Worm (Caenorhabditis elegans) whole organism, L1 larva: ENCODE measurements around the gene T06C12.14.

Experiments used
- C16A3.4 ChIP-seq: fragments of 150-350 bp; optimal IDR thresholded peaks from 2 replicates; lab custom pipeline; 2014; ENCODE audit warnings: missing biosample characterization, missing genetic modification characterization
- aha-1 ChIP-seq: fragments of 150-350 bp; optimal IDR thresholded peaks from 2 replicates; lab custom pipeline; 2014; ENCODE audit warnings: missing biosample characterization, missing genetic modification characterization
- alr-1 ChIP-seq: fragments of 200-800 bp; sonication (Bioruptor generic); optimal IDR thresholded peaks from 2 replicates; lab custom pipeline; 2018; ENCODE audit warnings: borderline replicate concordance, mild to moderate bottlenecking, missing genetic modification characterization, missing compliant biosample characterization
- aly-2 ChIP-seq: fragments of 150-350 bp; optimal IDR thresholded peaks from 2 replicates; lab custom pipeline; 2014; ENCODE audit warnings: missing biosample characterization, missing genetic modification characterization
- blmp-1 ChIP-seq: fragments of 150-350 bp; optimal IDR thresholded peaks from 2 replicates; lab custom pipeline; 2014; ENCODE audit warnings: missing biosample characterization, missing genetic modification characterization
- ceh-63 ChIP-seq: fragments of 200-800 bp; sonication (Bioruptor generic); optimal IDR thresholded peaks from 2 replicates; lab custom pipeline; 2018; ENCODE audit warnings: mild to moderate bottlenecking, missing genetic modification characterization, missing compliant biosample characterization
- ceh-8 ChIP-seq: fragments of 200-800 bp; sonication (Bioruptor generic); optimal IDR thresholded peaks from 2 replicates; lab custom pipeline; 2018; ENCODE audit warnings: mild to moderate bottlenecking, missing genetic modification characterization, moderate library complexity, missing compliant biosample characterization
- ceh-82 ChIP-seq, 3 experiments: fragments of 150-350 bp in 1 of 3; sonication (generic microtip) in 2 of 3; optimal IDR thresholded peaks; 2 replicates each; lab custom pipeline; 2014 to 2017; ENCODE audit warnings: missing biosample characterization in 3 of 3, missing genetic modification characterization in 3 of 3
- dsc-1 ChIP-seq: sonication (generic microtip); optimal IDR thresholded peaks from 2 replicates; lab custom pipeline; 2016; ENCODE audit warnings: mild to moderate bottlenecking, missing genetic modification characterization, missing compliant biosample characterization
- efl-1 ChIP-seq, 4 experiments: fragments of 150-350 bp; optimal IDR thresholded peaks in 3 of 4; peaks in 1 of 4; 1 replicate in 1 of 4; 2 replicates in 3 of 4; lab custom pipeline; 2014; ENCODE audit warnings: missing biosample characterization in 2 of 4, missing genetic modification characterization in 2 of 4, missing genetic modification reagents in 2 of 4
- egl-27 ChIP-seq, 2 experiments: fragments of 150-350 bp in 1 of 2; sonication (generic microtip); optimal IDR thresholded peaks; 3 replicates each; lab custom pipeline; 2017 to 2018; ENCODE audit warnings: missing biosample characterization in 2 of 2, missing genetic modification characterization in 2 of 2, missing genetic modification reagents in 2 of 2
- elt-2 ChIP-seq: sonication (generic microtip); optimal IDR thresholded peaks from 2 replicates; lab custom pipeline; 2016; ENCODE audit warnings: missing genetic modification characterization, mild to moderate bottlenecking, inconsistent platforms, missing compliant biosample characterization, missing genetic modification reagents
- elt-3 ChIP-seq, 6 experiments: fragments of 150-350 bp in 1 of 6; sonication (generic microtip); optimal IDR thresholded peaks; 2 replicates each; lab custom pipeline; 2017 to 2018; ENCODE audit warnings: missing biosample characterization in 6 of 6, missing genetic modification characterization in 6 of 6, inconsistent platforms in 1 of 6
- fkh-4 ChIP-seq: sonication (generic microtip); optimal IDR thresholded peaks from 2 replicates; lab custom pipeline; 2016; ENCODE audit warnings: missing compliant biosample characterization, missing genetic modification characterization, borderline replicate concordance
- fos-1 ChIP-seq: fragments of 150-350 bp; optimal IDR thresholded peaks from 2 replicates; lab custom pipeline; 2014; ENCODE audit warnings: missing biosample characterization, missing genetic modification characterization
- grh-1 ChIP-seq: fragments of 200-800 bp; sonication (Bioruptor generic); IDR thresholded peaks from 2 replicates; pipeline ENCODE4 v1.3.6; 2022; ENCODE audit warnings: missing genetic modification reagents, missing genetic modification characterization, missing compliant biosample characterization
- hlh-4 ChIP-seq: sonication (generic microtip); optimal IDR thresholded peaks from 2 replicates; lab custom pipeline; 2016; ENCODE audit warnings: mild to moderate bottlenecking, missing genetic modification characterization, missing compliant biosample characterization
- isw-1 ChIP-seq: fragments of 200-800 bp; sonication (Bioruptor generic); IDR thresholded peaks from 2 replicates; pipeline ENCODE4 v1.3.6; 2022; ENCODE audit warnings: missing genetic modification characterization, missing compliant biosample characterization
- lin-35 ChIP-seq, 2 experiments: fragments of 150-350 bp; optimal IDR thresholded peaks; 2 replicates each; lab custom pipeline; 2014; ENCODE audit warnings: missing biosample characterization in 2 of 2, missing genetic modification characterization in 2 of 2, missing genetic modification reagents in 2 of 2
- lin-39 ChIP-seq: fragments of 150-350 bp; optimal IDR thresholded peaks from 2 replicates; lab custom pipeline; 2014; ENCODE audit warnings: missing biosample characterization, missing genetic modification reagents, missing genetic modification characterization
- lir-3 ChIP-seq: sonication (generic microtip); optimal IDR thresholded peaks from 2 replicates; lab custom pipeline; 2016; ENCODE audit warnings: mild to moderate bottlenecking, missing genetic modification characterization, moderate library complexity, missing compliant biosample characterization; ENCODE audit not compliant: poor library complexity
- lsy-2 ChIP-seq, 2 experiments: fragments of 150-350 bp; optimal IDR thresholded peaks; 2 replicates each; lab custom pipeline; 2014; ENCODE audit warnings: missing biosample characterization in 2 of 2, missing genetic modification characterization in 2 of 2
- mep-1 ChIP-seq: fragments of 150-350 bp; optimal IDR thresholded peaks from 2 replicates; lab custom pipeline; 2014; ENCODE audit warnings: missing biosample characterization, missing genetic modification characterization
- nhr-11 ChIP-seq: fragments of 150-350 bp; optimal IDR thresholded peaks from 2 replicates; lab custom pipeline; 2014; ENCODE audit warnings: missing biosample characterization, missing genetic modification characterization
- nhr-12 ChIP-seq: sonication (generic microtip); optimal IDR thresholded peaks from 2 replicates; lab custom pipeline; 2017; ENCODE audit warnings: missing biosample characterization, missing genetic modification characterization
- nhr-19 ChIP-seq: fragments of 200-800 bp; sonication (Bioruptor generic); conservative IDR thresholded peaks from 2 replicates; pipeline ENCODE4 v1.3.6; 2022; ENCODE audit warnings: missing genetic modification characterization, missing compliant biosample characterization
- nhr-20 ChIP-seq: sonication (generic microtip); optimal IDR thresholded peaks from 2 replicates; lab custom pipeline; 2016; ENCODE audit warnings: mild to moderate bottlenecking, missing genetic modification characterization, missing compliant biosample characterization
- nhr-237 ChIP-seq: fragments of 150-350 bp; optimal IDR thresholded peaks from 2 replicates; lab custom pipeline; 2014; ENCODE audit warnings: missing biosample characterization, missing genetic modification characterization
- nhr-47 ChIP-seq: sonication (generic microtip); optimal IDR thresholded peaks from 2 replicates; lab custom pipeline; 2016; ENCODE audit warnings: mild to moderate bottlenecking, missing genetic modification characterization, moderate library complexity, missing compliant biosample characterization
- nhr-71 ChIP-seq: sonication (generic microtip); optimal IDR thresholded peaks from 2 replicates; lab custom pipeline; 2016; ENCODE audit warnings: mild to moderate bottlenecking, missing genetic modification characterization, moderate library complexity, missing compliant biosample characterization
- nhr-77 ChIP-seq: fragments of 150-350 bp; optimal IDR thresholded peaks from 2 replicates; lab custom pipeline; 2014; ENCODE audit warnings: missing biosample characterization, missing genetic modification characterization
- nhr-84 ChIP-seq: sonication (generic microtip); optimal IDR thresholded peaks from 2 replicates; lab custom pipeline; 2017; ENCODE audit warnings: missing biosample characterization, missing genetic modification characterization
- nhr-85 ChIP-seq: sonication (generic microtip); peaks from one replicate; lab custom pipeline; 2016; ENCODE audit warnings: missing genetic modification characterization, inconsistent platforms, missing compliant biosample characterization
- nhr-90 ChIP-seq: sonication (generic microtip); optimal IDR thresholded peaks from 2 replicates; lab custom pipeline; 2016; ENCODE audit warnings: mild to moderate bottlenecking, missing genetic modification characterization, missing compliant biosample characterization; ENCODE audit not compliant: poor library complexity
- pqm-1 ChIP-seq: sonication (generic microtip); optimal IDR thresholded peaks from 3 replicates; lab custom pipeline; 2017; ENCODE audit warnings: missing biosample characterization, missing genetic modification characterization
- rnt-1 ChIP-seq: sonication (generic microtip); optimal IDR thresholded peaks from 2 replicates; lab custom pipeline; 2016; ENCODE audit warnings: mild to moderate bottlenecking, missing genetic modification characterization, moderate library complexity, missing compliant biosample characterization
- skn-1 ChIP-seq: fragments of 150-350 bp; optimal IDR thresholded peaks from 2 replicates; lab custom pipeline; 2014; ENCODE audit warnings: missing biosample characterization, missing genetic modification characterization
- snpc-4 ChIP-seq: fragments of 150-350 bp; optimal IDR thresholded peaks from 2 replicates; lab custom pipeline; 2014; ENCODE audit warnings: missing biosample characterization, missing genetic modification characterization
- snu-23 ChIP-seq: sonication (generic microtip); optimal IDR thresholded peaks from 2 replicates; lab custom pipeline; 2016; ENCODE audit warnings: missing genetic modification characterization, missing compliant biosample characterization
- sox-4 ChIP-seq: sonication (generic microtip); optimal IDR thresholded peaks from 2 replicates; lab custom pipeline; 2016; ENCODE audit warnings: missing genetic modification characterization, missing compliant biosample characterization
- tbx-2 ChIP-seq: sonication (generic microtip); optimal IDR thresholded peaks from 2 replicates; lab custom pipeline; 2016; ENCODE audit warnings: missing genetic modification characterization, missing compliant biosample characterization
- tlp-1 ChIP-seq: fragments of 150-350 bp; optimal IDR thresholded peaks from 2 replicates; lab custom pipeline; 2014; ENCODE audit warnings: missing biosample characterization, missing genetic modification characterization
- unc-130 ChIP-seq: fragments of 150-350 bp; optimal IDR thresholded peaks from 2 replicates; lab custom pipeline; 2017; ENCODE audit warnings: missing biosample characterization, missing genetic modification characterization, inconsistent platforms
- unc-98 ChIP-seq: fragments of 200-800 bp; sonication (Bioruptor generic); IDR thresholded peaks from 2 replicates; pipeline ENCODE4 v1.3.6; 2022; ENCODE audit warnings: missing genetic modification characterization, missing compliant biosample characterization
- zag-1 ChIP-seq: fragments of 150-350 bp; optimal IDR thresholded peaks from 2 replicates; lab custom pipeline; 2014; ENCODE audit warnings: missing biosample characterization, missing genetic modification characterization
- zip-4 ChIP-seq: fragments of 200-800 bp; sonication (Bioruptor generic); optimal IDR thresholded peaks from 2 replicates; lab custom pipeline; 2018; ENCODE audit warnings: mild to moderate bottlenecking, missing genetic modification characterization, moderate library complexity, missing compliant biosample characterization
- ztf-4 ChIP-seq: fragments of 150-350 bp; optimal IDR thresholded peaks from 2 replicates; lab custom pipeline; 2014; ENCODE audit warnings: missing biosample characterization, missing genetic modification characterization

The T06C12.14 gene

ce11 chrV:15879508-15879907 lies 20.3 kb upstream of the T06C12.14 start, which contains the start of gene nhr-84:
nhr-84 (minus strand) TSS chrV:15879608.
- TF ChIP-seq isw-1 (no peak), ceh-63 (no peak), nhr-47 (tag; lab: Kevin White, UChicago) (no peak), grh-1 (GFP tag; lab: Robert Waterston, UW) (no peak), hlh-4 (tag; lab: Kevin White, UChicago) (no peak), unc-98 (no peak), pqm-1 (no peak), mep-1 (no peak)
- TF ChIP-seq, all 84 proteins: peak for 0

DNA sequence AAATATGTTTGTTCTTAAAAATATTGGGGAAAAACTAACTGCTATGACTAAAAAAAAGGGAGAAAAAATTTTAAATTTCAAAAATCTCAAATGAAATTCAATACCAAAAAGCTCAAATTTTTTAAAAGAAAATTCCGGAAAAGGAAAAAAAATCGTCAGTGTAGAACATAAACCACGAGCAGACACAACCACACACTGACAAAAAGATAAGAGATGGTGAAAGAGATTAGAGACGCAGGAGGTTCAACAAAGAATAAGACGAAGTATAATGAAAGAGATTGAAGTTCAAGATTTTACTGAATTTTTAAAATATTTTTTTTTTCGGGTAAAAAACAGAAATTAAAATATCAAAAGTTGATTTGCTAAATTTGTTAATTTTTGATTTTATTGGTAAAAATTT lies 19.8 kb upstream of the T06C12.14 start:
- TF ChIP-seq mep-1 (no peak), elt-2 (tag; lab: Kevin White, UChicago) (peak; percentile 39), lin-35 (GFP tag; optimal IDR thresholded peaks at IDR 0.05; lab: Kevin White, UChicago) (peak in 1 of 2 experiments; percentile 9)

DNA sequence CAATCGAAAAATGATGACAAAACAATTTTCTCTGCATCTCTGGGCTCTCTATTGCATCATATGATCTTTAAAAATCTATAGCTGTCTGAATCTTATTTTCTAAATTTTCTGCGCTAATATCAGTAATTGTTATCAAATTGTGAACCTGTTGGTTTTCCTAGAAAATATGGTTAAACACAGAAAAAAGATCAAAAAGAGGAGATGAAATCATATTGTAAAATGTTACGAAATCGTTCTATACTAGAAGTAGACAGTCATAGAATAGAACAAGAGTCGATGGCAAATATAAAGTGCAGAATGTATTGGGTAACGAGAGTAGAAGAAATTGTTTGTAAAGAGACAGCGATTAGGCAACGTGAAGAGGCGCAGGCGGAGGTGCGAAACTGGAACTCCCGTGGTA lies 19.1 kb upstream of the T06C12.14 start:
- TF ChIP-seq nhr-71 (tag; lab: Kevin White, UChicago) (peak; percentile 66), nhr-237 (tag; lab: Kevin White, UChicago) (peak; percentile 71), rnt-1 (peak; percentile 4), nhr-20 (peak; percentile 70), blmp-1 (tag; lab: Kevin White, UChicago) (peak; percentile 31), nhr-85 (tag; lab: Kevin White, UChicago) (peak; percentile 87), nhr-11 (tag; lab: Kevin White, UChicago) (peak; percentile 53), lin-35 (GFP tag; optimal IDR thresholded peaks at IDR 0.05; lab: Kevin White, UChicago) (peak in 1 of 2 experiments; percentile 30), aly-2 (no peak), tbx-2 (tag; lab: Kevin White, UChicago) (peak; percentile 41), unc-130 (tag; lab: Kevin White, UChicago) (no peak), ceh-82 (tag; optimal IDR thresholded peaks at IDR 0.05; lab: Kevin White, UChicago) (peak in 2 of 3 experiments; percentile 30 to 49), ztf-4 (tag; lab: Kevin White, UChicago) (no peak), zag-1 (no peak), elt-3 (tag; optimal IDR thresholded peaks at IDR 0.05; lab: Kevin White, UChicago) (peak in 2 of 6 experiments; percentile 59 to 83), alr-1 (no peak), isw-1 (no peak), nhr-84 (tag; lab: Kevin White, UChicago) (no peak), lin-39 (no peak), nhr-77 (tag; lab: Kevin White, UChicago) (peak; percentile 11), efl-1 (optimal IDR thresholded peaks at IDR 0.05; lab: Kevin White, UChicago) (peak; percentile 10 to 40), efl-1 (GFP tag; optimal IDR thresholded peaks at IDR 0.05 in 1 of 2; lab: Kevin White, UChicago) (no peak), nhr-19 (GFP tag; lab: Robert Waterston, UW) (peak; percentile 43), hlh-4 (tag; lab: Kevin White, UChicago) (no peak), C16A3.4 (tag; lab: Kevin White, UChicago) (peak; percentile 54), elt-2 (tag; lab: Kevin White, UChicago) (peak; percentile 58), ceh-8 (GFP tag; lab: Kevin White, UChicago) (no peak), fkh-4 (tag; lab: Kevin White, UChicago) (no peak), sox-4 (tag; lab: Kevin White, UChicago) (no peak), mep-1 (peak; percentile 46), skn-1 (tag; lab: Kevin White, UChicago) (peak; percentile 100), snpc-4 (no peak), unc-98 (no peak), snu-23 (peak; percentile 37), aha-1 (tag; lab: Kevin White, UChicago) (no peak), lsy-2 (tag; optimal IDR thresholded peaks at IDR 0.05; lab: Kevin White, UChicago) (peak; percentile 15 to 81), nhr-12 (no peak), fos-1 (tag; lab: Kevin White, UChicago) (peak; percentile 16), ceh-63 (no peak), nhr-47 (tag; lab: Kevin White, UChicago) (peak; percentile 59), nhr-90 (tag; lab: Kevin White, UChicago) (peak; percentile 46), dsc-1 (no peak), tlp-1 (tag; lab: Kevin White, UChicago) (no peak), egl-27 (tag; optimal IDR thresholded peaks at IDR 0.05; lab: Kevin White, UChicago) (peak in 1 of 2 experiments; percentile 20), lir-3 (peak; percentile 48), zip-4 (GFP tag; lab: Kevin White, UChicago) (peak; percentile 76)
